Fruit fly (Drosophila melanogaster): ENCODE data around the gene CG5225.

- TF ChIP-seq CG9705 (GFP tag; optimal IDR thresholded peaks at IDR 0.05) (no peak), woc (GFP tag; optimal IDR thresholded peaks at IDR 0.05) (no peak), Hr83 (GFP tag; optimal IDR thresholded peaks at IDR 0.05; ENCODE audit: poor library complexity, severe bottlenecking) (no peak), sage (GFP tag; optimal IDR thresholded peaks at IDR 0.05) (no peak), GATAd (GFP tag; optimal IDR thresholded peaks at IDR 0.05) (no peak), Dif (GFP tag; optimal IDR thresholded peaks at IDR 0.05; ENCODE audit: partially characterized antibody) (no peak), usp (GFP tag; optimal IDR thresholded peaks at IDR 0.05) (no peak)
Measured at dm6 chr3R:17028393-17028792, at the start of gene CG5225.
